Worm (Caenorhabditis elegans): ENCODE results near the gene egl-21.

- no peak for TF ChIP-seq pha-4 (tag; optimal IDR thresholded peaks at IDR 0.05)
- no peak for TF ChIP-seq aly-2 (tag; optimal IDR thresholded peaks at IDR 0.05)
- TF ChIP-seq fkh-10 (GFP tag; optimal IDR thresholded peaks at IDR 0.05), result no peak
- no peak for TF ChIP-seq ama-1 (optimal IDR thresholded peaks at IDR 0.05)
- no peak for TF ChIP-seq lsy-12 (tag; optimal IDR thresholded peaks at IDR 0.05)
- TF ChIP-seq skn-1 (tag; optimal IDR thresholded peaks at IDR 0.05), result no peak
- TF ChIP-seq nhr-12 (tag; optimal IDR thresholded peaks at IDR 0.05), result no peak
- no peak for TF ChIP-seq mdl-1 (tag; optimal IDR thresholded peaks at IDR 0.05)
- no peak for TF ChIP-seq ztf-4 (tag; optimal IDR thresholded peaks at IDR 0.05)
- TF ChIP-seq snpc-4 (tag; optimal IDR thresholded peaks at IDR 0.05), result no peak
- no peak for TF ChIP-seq nhr-28 (tag; optimal IDR thresholded peaks at IDR 0.05)
- TF ChIP-seq unc-39 (tag; optimal IDR thresholded peaks at IDR 0.05), result no peak
- TF ChIP-seq ZK546.5 (tag; optimal IDR thresholded peaks at IDR 0.05), result no peak
Observed at ce11 chrIV:10505016-10505415, 23.4 kb upstream of the egl-21 start.
